Worm (Caenorhabditis elegans) whole organism, L1 larva: ENCODE measurements around the gene F57A8.6.

Experiments
- C16A3.4 ChIP-seq: fragments of 150-350 bp; optimal IDR thresholded peaks from 2 replicates; lab custom pipeline; 2014; ENCODE audit warnings: missing biosample characterization, missing genetic modification characterization
- blmp-1 ChIP-seq: fragments of 150-350 bp; optimal IDR thresholded peaks from 2 replicates; lab custom pipeline; 2014; ENCODE audit warnings: missing biosample characterization, missing genetic modification characterization
- ceh-82 ChIP-seq, 3 experiments: fragments of 150-350 bp in 1 of 3; sonication (generic microtip) in 2 of 3; optimal IDR thresholded peaks; 2 replicates each; lab custom pipeline; 2014 to 2017; ENCODE audit warnings: missing biosample characterization in 3 of 3, missing genetic modification characterization in 3 of 3
- efl-1 ChIP-seq, 4 experiments: fragments of 150-350 bp; optimal IDR thresholded peaks in 3 of 4; peaks in 1 of 4; 1 replicate in 1 of 4; 2 replicates in 3 of 4; lab custom pipeline; 2014; ENCODE audit warnings: missing biosample characterization in 2 of 4, missing genetic modification characterization in 2 of 4, missing genetic modification reagents in 2 of 4
- egl-13 ChIP-seq: sonication (generic microtip); optimal IDR thresholded peaks from 2 replicates; lab custom pipeline; 2016; ENCODE audit warnings: missing genotype, missing genetic modification reagents, missing genetic modification characterization, missing compliant biosample characterization
- elt-3 ChIP-seq, 6 experiments: fragments of 150-350 bp in 1 of 6; sonication (generic microtip); optimal IDR thresholded peaks; 2 replicates each; lab custom pipeline; 2017 to 2018; ENCODE audit warnings: missing biosample characterization in 6 of 6, missing genetic modification characterization in 6 of 6, inconsistent platforms in 1 of 6
- fkh-10 ChIP-seq: sonication (generic microtip); optimal IDR thresholded peaks from 2 replicates; lab custom pipeline; 2017; ENCODE audit warnings: missing biosample characterization, missing genetic modification reagents, missing genetic modification characterization
- fkh-8 ChIP-seq: sonication (generic microtip); optimal IDR thresholded peaks from 2 replicates; lab custom pipeline; 2016; ENCODE audit warnings: mild to moderate bottlenecking, missing genetic modification characterization, missing compliant biosample characterization
- hpl-2 ChIP-seq: fragments of 150-350 bp; optimal IDR thresholded peaks from 2 replicates; lab custom pipeline; 2014; ENCODE audit warnings: missing biosample characterization, missing genetic modification reagents, missing genetic modification characterization
- lin-14 ChIP-seq: fragments of 200-800 bp; sonication (Bioruptor generic); optimal IDR thresholded peaks from 2 replicates; lab custom pipeline; 2018; ENCODE audit warnings: mild to moderate bottlenecking, missing genetic modification characterization, moderate library complexity, missing compliant biosample characterization
- lin-35 ChIP-seq, 2 experiments: fragments of 150-350 bp; optimal IDR thresholded peaks; 2 replicates each; lab custom pipeline; 2014; ENCODE audit warnings: missing biosample characterization in 2 of 2, missing genetic modification characterization in 2 of 2, missing genetic modification reagents in 2 of 2
- lin-39 ChIP-seq: fragments of 150-350 bp; optimal IDR thresholded peaks from 2 replicates; lab custom pipeline; 2014; ENCODE audit warnings: missing biosample characterization, missing genetic modification reagents, missing genetic modification characterization
- mdl-1 ChIP-seq, 2 experiments: fragments of 150-350 bp; optimal IDR thresholded peaks; 2 replicates each; lab custom pipeline; 2014 to 2017; ENCODE audit warnings: missing biosample characterization in 2 of 2, missing genetic modification characterization in 2 of 2, inconsistent platforms in 1 of 2
- mef-2 ChIP-seq: fragments of 150-350 bp; optimal IDR thresholded peaks from 2 replicates; lab custom pipeline; 2014; ENCODE audit warnings: missing biosample characterization, missing genetic modification characterization
- mep-1 ChIP-seq: fragments of 150-350 bp; optimal IDR thresholded peaks from 2 replicates; lab custom pipeline; 2014; ENCODE audit warnings: missing biosample characterization, missing genetic modification characterization
- nhr-12 ChIP-seq: sonication (generic microtip); optimal IDR thresholded peaks from 2 replicates; lab custom pipeline; 2017; ENCODE audit warnings: missing biosample characterization, missing genetic modification characterization
- nhr-20 ChIP-seq: sonication (generic microtip); optimal IDR thresholded peaks from 2 replicates; lab custom pipeline; 2016; ENCODE audit warnings: mild to moderate bottlenecking, missing genetic modification characterization, missing compliant biosample characterization
- nhr-237 ChIP-seq: fragments of 150-350 bp; optimal IDR thresholded peaks from 2 replicates; lab custom pipeline; 2014; ENCODE audit warnings: missing biosample characterization, missing genetic modification characterization
- nhr-71 ChIP-seq: sonication (generic microtip); optimal IDR thresholded peaks from 2 replicates; lab custom pipeline; 2016; ENCODE audit warnings: mild to moderate bottlenecking, missing genetic modification characterization, moderate library complexity, missing compliant biosample characterization
- nhr-76 ChIP-seq: sonication (generic microtip); optimal IDR thresholded peaks from 2 replicates; lab custom pipeline; 2017; ENCODE audit warnings: missing biosample characterization, missing genetic modification characterization
- nhr-77 ChIP-seq: fragments of 150-350 bp; optimal IDR thresholded peaks from 2 replicates; lab custom pipeline; 2014; ENCODE audit warnings: missing biosample characterization, missing genetic modification characterization
- nhr-85 ChIP-seq: sonication (generic microtip); peaks from one replicate; lab custom pipeline; 2016; ENCODE audit warnings: missing genetic modification characterization, inconsistent platforms, missing compliant biosample characterization
- pqm-1 ChIP-seq: sonication (generic microtip); optimal IDR thresholded peaks from 3 replicates; lab custom pipeline; 2017; ENCODE audit warnings: missing biosample characterization, missing genetic modification characterization
- rnt-1 ChIP-seq: sonication (generic microtip); optimal IDR thresholded peaks from 2 replicates; lab custom pipeline; 2016; ENCODE audit warnings: mild to moderate bottlenecking, missing genetic modification characterization, moderate library complexity, missing compliant biosample characterization
- snu-23 ChIP-seq: sonication (generic microtip); optimal IDR thresholded peaks from 2 replicates; lab custom pipeline; 2016; ENCODE audit warnings: missing genetic modification characterization, missing compliant biosample characterization
- swsn-7 ChIP-seq: sonication (generic microtip); optimal IDR thresholded peaks from 2 replicates; lab custom pipeline; 2016; ENCODE audit warnings: missing genetic modification characterization, missing compliant biosample characterization
- unc-98 ChIP-seq: fragments of 200-800 bp; sonication (Bioruptor generic); IDR thresholded peaks from 2 replicates; pipeline ENCODE4 v1.3.6; 2022; ENCODE audit warnings: missing genetic modification characterization, missing compliant biosample characterization
- vab-15 ChIP-seq: sonication (generic microtip); optimal IDR thresholded peaks from 2 replicates; lab custom pipeline; 2017; ENCODE audit warnings: missing genotype, mild to moderate bottlenecking, missing genetic modification characterization, missing compliant biosample characterization
- zip-4 ChIP-seq: fragments of 200-800 bp; sonication (Bioruptor generic); optimal IDR thresholded peaks from 2 replicates; lab custom pipeline; 2018; ENCODE audit warnings: mild to moderate bottlenecking, missing genetic modification characterization, moderate library complexity, missing compliant biosample characterization

F57A8.6 gene

DNA sequence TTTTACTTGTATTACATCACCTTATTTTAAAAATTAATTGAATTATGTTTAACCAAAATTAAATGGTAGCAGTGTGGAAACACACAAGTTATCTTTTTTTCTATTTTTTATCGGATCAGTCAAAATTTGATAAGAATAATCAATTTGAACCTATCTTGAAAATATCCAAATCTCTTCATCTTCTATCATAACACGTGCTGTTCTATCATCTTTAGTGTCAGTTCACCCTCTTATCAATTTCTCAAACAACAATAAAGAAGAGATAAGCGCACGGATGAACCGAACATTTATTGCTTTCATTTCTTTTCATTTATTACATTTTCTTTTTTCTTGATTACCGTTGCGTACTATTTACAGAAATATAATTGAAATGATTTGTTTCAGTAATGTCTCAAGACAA, 13.4 kb upstream of the F57A8.6 start, which contains the start of gene R04B5.5 (continued):
- TF ChIP-seq lin-35 (GFP tag; optimal IDR thresholded peaks at IDR 0.05; lab: Kevin White, UChicago): peak in 1 of 2 experiments; percentile 30
- peak; percentile 82 for TF ChIP-seq lin-14 (GFP tag; lab: Kevin White, UChicago)
- TF ChIP-seq mdl-1 (tag; optimal IDR thresholded peaks at IDR 0.05; lab: Kevin White, UChicago): peak in 1 of 2 experiments; percentile 10
- TF ChIP-seq vab-15: no peak
- no peak for TF ChIP-seq swsn-7 (tag; lab: Kevin White, UChicago)

DNA sequence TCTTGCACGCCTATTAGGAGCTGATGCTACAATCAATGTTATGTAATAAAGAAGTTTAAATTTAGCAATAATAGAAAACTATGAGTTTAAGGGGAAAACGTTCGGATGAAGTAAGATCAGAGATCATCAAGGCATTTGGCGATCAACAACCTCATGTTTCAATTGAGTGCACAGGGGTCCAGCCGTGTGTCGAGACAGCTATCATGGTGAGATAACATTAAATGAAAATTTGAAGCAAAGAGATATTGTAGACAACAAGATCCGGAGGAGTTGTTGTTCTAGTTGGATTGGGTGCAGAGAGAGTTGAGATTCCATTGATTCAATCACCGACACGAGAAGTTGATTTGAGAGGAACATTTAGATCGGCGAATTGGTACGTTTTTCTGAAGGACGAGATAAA, 12.4 kb upstream of the F57A8.6 start:
- TF ChIP-seq lin-14 (GFP tag; lab: Kevin White, UChicago) (peak; percentile 6), rnt-1 (tag; lab: Kevin White, UChicago) (peak; percentile 31), nhr-76 (no peak)
- TF ChIP-seq, all 84 proteins: peak for 2

DNA sequence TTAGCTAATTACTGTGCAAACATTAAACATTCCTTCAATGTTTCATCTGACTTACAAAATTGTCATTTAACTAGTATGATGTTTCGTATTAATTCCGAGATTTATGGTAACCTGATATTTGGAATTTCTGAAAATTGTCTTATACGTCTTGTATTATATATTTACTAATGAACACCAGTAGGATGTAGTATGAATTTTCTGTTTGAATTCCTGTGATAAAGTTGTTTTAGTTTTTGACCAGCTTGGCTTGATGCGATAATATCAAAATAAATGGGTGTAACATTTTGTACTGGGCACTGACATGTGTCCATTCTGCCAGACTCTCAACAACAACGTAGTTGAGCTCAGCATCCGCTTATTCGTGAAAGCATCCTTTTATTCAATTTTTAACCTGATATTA, 11.2 kb upstream of the F57A8.6 start, which contains the start of gene R04B5.6:
Gene R04B5.6, plus strand, starts transcription at position 301 of the 400 bp plus-strand sequence.
- TF ChIP-seq nhr-85 (tag; lab: Kevin White, UChicago) (peak; percentile 37), snu-23 (no peak), mep-1 (no peak), pqm-1 (tag; lab: Kevin White, UChicago) (no peak), nhr-71 (tag; lab: Kevin White, UChicago) (no peak)

DNA sequence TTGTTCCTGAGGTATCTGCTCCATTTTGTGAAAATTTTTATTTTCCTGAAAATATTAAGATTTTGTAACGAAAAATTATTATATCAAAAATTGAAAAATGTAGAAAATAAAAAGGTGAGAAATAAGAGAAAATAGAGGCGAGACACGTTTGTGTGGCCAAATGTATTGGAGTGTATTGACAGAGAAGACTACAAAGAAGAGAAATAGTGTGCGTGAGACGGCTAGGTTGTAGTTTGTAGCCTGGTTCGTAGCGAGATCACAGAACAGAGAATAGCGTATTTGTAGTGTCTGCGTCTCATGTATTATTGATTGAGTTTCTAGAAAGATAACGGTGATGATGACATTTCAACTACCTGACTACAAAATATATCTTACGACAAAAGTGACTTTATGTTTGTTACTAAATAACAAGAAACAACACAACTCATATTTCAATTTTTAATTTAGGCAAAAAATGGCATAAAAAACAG, 10.3 kb upstream of the F57A8.6 start, which contains the start of gene nhr-12:
Gene nhr-12, minus strand, starts transcription at position 51 of the 470 bp plus-strand sequence.
- no peak for TF ChIP-seq nhr-237 (tag; lab: Kevin White, UChicago)
- TF ChIP-seq nhr-20: peak; percentile 59
- TF ChIP-seq efl-1 (optimal IDR thresholded peaks at IDR 0.05; lab: Kevin White, UChicago): peak; percentile 1 to 9
- TF ChIP-seq efl-1 (GFP tag; optimal IDR thresholded peaks at IDR 0.05 in 1 of 2; lab: Kevin White, UChicago): no peak
- TF ChIP-seq lin-35 (GFP tag; optimal IDR thresholded peaks at IDR 0.05; lab: Kevin White, UChicago): peak in 1 of 2 experiments; percentile 7
- no peak for TF ChIP-seq rnt-1 (tag; lab: Kevin White, UChicago)
- TF ChIP-seq blmp-1 (tag; lab: Kevin White, UChicago): peak; percentile 8
- peak; percentile 50 for TF ChIP-seq nhr-71 (tag; lab: Kevin White, UChicago)

DNA sequence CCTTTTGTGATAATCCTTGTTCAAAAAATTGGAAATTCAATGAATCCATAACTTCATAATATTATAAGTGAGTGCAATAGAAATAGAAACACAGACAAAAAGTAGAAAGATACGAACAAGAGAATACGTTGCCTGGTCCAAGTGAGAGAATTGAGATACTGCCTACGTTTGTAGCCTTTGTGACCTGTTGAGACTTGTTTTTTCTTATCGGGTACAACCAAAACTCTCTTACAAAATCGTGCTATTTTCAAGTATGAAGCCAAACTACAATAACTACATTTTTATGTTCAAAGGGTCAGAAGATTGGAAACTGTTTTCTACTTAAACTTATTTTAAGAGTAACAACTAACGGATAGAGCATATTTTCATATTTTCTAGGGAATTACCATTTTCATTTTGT, 7.9 kb upstream of the F57A8.6 start, which contains the start of gene nhr-205:
Gene nhr-205, minus strand, starts transcription at position 141 of the 400 bp plus-strand sequence.
- no peak for TF ChIP-seq fkh-10
- TF ChIP-seq elt-3 (tag; optimal IDR thresholded peaks at IDR 0.05; lab: Kevin White, UChicago): peak in 1 of 6 experiments; percentile 2
- peak; percentile 12 for TF ChIP-seq nhr-20
- peak; percentile 12 for TF ChIP-seq nhr-77 (tag; lab: Kevin White, UChicago)
- no peak for TF ChIP-seq C16A3.4 (tag; lab: Kevin White, UChicago)
- TF ChIP-seq efl-1 (optimal IDR thresholded peaks at IDR 0.05; lab: Kevin White, UChicago): no peak
- TF ChIP-seq efl-1 (GFP tag; optimal IDR thresholded peaks at IDR 0.05 in 1 of 2; lab: Kevin White, UChicago): peak in 1 of 2 experiments; percentile 51

DNA sequence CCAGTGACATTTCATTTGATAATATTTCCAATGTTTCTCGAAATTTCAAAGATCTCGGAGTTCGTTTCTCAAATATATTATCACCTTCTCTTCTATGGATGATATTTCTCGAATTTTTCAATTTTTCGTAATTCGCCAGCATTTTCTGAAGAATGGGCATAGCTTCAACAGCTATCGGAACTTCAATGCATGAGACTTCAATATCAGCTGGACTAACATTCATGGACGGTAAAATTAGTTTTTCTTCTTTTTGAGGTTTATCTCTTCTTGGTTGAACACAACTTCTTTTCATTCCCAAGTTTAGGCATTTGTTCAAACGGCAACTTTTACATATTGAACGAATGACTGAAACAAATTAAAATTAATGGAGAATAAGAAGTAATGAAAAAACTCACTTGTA, 7.2 kb upstream of the F57A8.6 start:
- TF ChIP-seq nhr-12 (tag; lab: Kevin White, UChicago): no peak
- TF ChIP-seq unc-98 (GFP tag; lab: Robert Waterston, UW): no peak
- TF ChIP-seq ceh-82 (tag; optimal IDR thresholded peaks at IDR 0.05; lab: Kevin White, UChicago): no peak

DNA sequence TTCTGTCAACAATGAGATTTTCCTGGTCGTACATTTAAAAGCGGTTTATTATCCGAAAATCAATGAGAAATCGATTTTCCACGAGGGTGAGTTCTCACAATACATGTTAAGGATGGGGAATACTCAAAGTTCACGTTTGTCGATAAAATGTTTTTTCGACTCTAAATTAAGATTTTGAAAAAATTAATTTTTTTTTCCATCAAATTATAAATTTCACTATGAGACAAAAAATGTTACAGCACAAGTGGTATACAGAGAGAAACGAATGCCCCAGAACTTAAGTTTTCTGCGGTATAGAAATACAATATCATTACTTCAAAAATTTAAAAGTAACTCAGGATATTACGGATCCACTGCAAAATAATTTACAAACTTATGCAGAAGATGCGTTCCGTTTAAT, 4.6 kb upstream of the F57A8.6 start, which contains the start of gene R04B5.1:
Gene R04B5.1, minus strand, starts transcription at position 101 of the 400 bp plus-strand sequence.
- TF ChIP-seq nhr-20 (no peak), zip-4 (no peak), egl-13 (tag; lab: Kevin White, UChicago) (no peak), lin-39 (tag; lab: Kevin White, UChicago) (no peak), mef-2 (no peak), hpl-2 (no peak), fkh-8 (tag; lab: Kevin White, UChicago) (no peak)
